Worm (Caenorhabditis elegans): ENCODE data around the gene slc-17.9.

ce11 chrX:9754537-9754936 lies 10.2 kb downstream of the slc-17.9 start:
- TF ChIP-seq egl-27 (tag; optimal IDR thresholded peaks at IDR 0.05) (no peak), zag-1 (tag; optimal IDR thresholded peaks at IDR 0.05) (no peak), mdl-1 (tag; optimal IDR thresholded peaks at IDR 0.05) (no peak)
